Fruit fly (Drosophila melanogaster) Kc167 (cell line): ENCODE results near the gene Rheb.

Source experiments
- Myc ChIP-seq: fragments of >200 bp; optimal IDR thresholded peaks from 2 replicates; lab custom pipeline; 2017; ENCODE audit warnings: missing external identifiers
- Sin3A ChIP-seq: fragments of >200 bp; optimal IDR thresholded peaks from 2 replicates; lab custom pipeline; 2018; ENCODE audit warnings: missing external identifiers
- h ChIP-seq: fragments of >200 bp; optimal IDR thresholded peaks from 3 replicates; lab custom pipeline; 2018; ENCODE audit warnings: missing external identifiers
- insv ChIP-seq: fragments of >200 bp; optimal IDR thresholded peaks from 3 replicates; lab custom pipeline; 2018; ENCODE audit warnings: missing external identifiers
- psq ChIP-seq: fragments of >200 bp; optimal IDR thresholded peaks from 2 replicates; lab custom pipeline; 2017; ENCODE audit warnings: missing external identifiers
- ttk ChIP-seq: sonication (Bioruptor generic); optimal IDR thresholded peaks from 2 replicates; lab custom pipeline; 2017; ENCODE audit warnings: missing external identifiers

The Rheb gene

dm6 chr3R:5563420-5563819, 5.3 kb upstream of the Rheb start, which contains the start of gene Pi4KIIalpha:
Gene Pi4KIIalpha (minus strand): TSS chr3R:5563652.
- TF ChIP-seq insv: no peak

- no peak for TF ChIP-seq insv
- no peak for TF ChIP-seq Myc
- TF ChIP-seq h (lab: Kevin White, UChicago): no peak
- TF ChIP-seq ttk: no peak
These were observed 3.9 kb upstream of the Rheb start, which contains the start of the genes CG14671 and CG12746 for dm6 chr3R:5564775-5565190. Gene CG14671 (minus strand): TSS chr3R:5564815. Gene CG12746 (plus strand): TSS chr3R:5564865.

dm6 chr3R:5565623-5566022, 3.1 kb upstream of the Rheb start:
- TF ChIP-seq Myc: no peak

- TF ChIP-seq ttk (no peak), psq (lab: Kevin White, UChicago) (no peak), Sin3A (lab: Kevin White, UChicago) (no peak), h (lab: Kevin White, UChicago) (no peak), insv (no peak), Myc (no peak)
These were observed 2.1 kb downstream of the Rheb start, which contains the start of gene CRMP for dm6 chr3R:5570635-5571436. Gene CRMP (plus strand): TSS chr3R:5571108.

dm6 chr3R:5571437-5571750, 2.7 kb downstream of the Rheb start:
- TF ChIP-seq insv (no peak), Sin3A (lab: Kevin White, UChicago) (no peak), ttk (no peak), psq (lab: Kevin White, UChicago) (no peak), Myc (no peak), h (lab: Kevin White, UChicago) (no peak)

dm6 chr3R:5571756-5572155, 3.0 kb downstream of the Rheb start:
- no peak for TF ChIP-seq insv
- TF ChIP-seq h (lab: Kevin White, UChicago): no peak
- TF ChIP-seq Myc: no peak
- no peak for TF ChIP-seq psq (lab: Kevin White, UChicago)
- TF ChIP-seq Sin3A (lab: Kevin White, UChicago): no peak
- TF ChIP-seq ttk: no peak

dm6 chr3R:5572900-5573665, 4.4 kb downstream of the Rheb start:
- TF ChIP-seq ttk (no peak), Myc (no peak), h (lab: Kevin White, UChicago) (no peak), insv (no peak), psq (lab: Kevin White, UChicago) (no peak), Sin3A (lab: Kevin White, UChicago) (no peak)

dm6 chr3R:5573883-5574282, 5.2 kb downstream of the Rheb start:
- TF ChIP-seq Myc: no peak
- TF ChIP-seq Sin3A (lab: Kevin White, UChicago): no peak
- TF ChIP-seq ttk: no peak
- no peak for TF ChIP-seq insv
- no peak for TF ChIP-seq psq (lab: Kevin White, UChicago)
- TF ChIP-seq h (lab: Kevin White, UChicago): no peak

- TF ChIP-seq Myc (no peak), insv (no peak), ttk (no peak), Sin3A (lab: Kevin White, UChicago) (no peak), h (lab: Kevin White, UChicago) (no peak), psq (lab: Kevin White, UChicago) (no peak)
These were observed 19.3 kb downstream of the Rheb start, which contains the start of gene CG2926 for dm6 chr3R:5587863-5588519. Gene CG2926 (minus strand): TSS chr3R:5588380.

- no peak for TF ChIP-seq h (lab: Kevin White, UChicago)
- TF ChIP-seq Sin3A (lab: Kevin White, UChicago): no peak
- TF ChIP-seq psq (lab: Kevin White, UChicago): no peak
- no peak for TF ChIP-seq ttk
- no peak for TF ChIP-seq insv
- no peak for TF ChIP-seq Myc
These were observed 19.9 kb downstream of the Rheb start, which contains the start of gene PolZ2 for dm6 chr3R:5588573-5588972. Gene PolZ2 (plus strand): TSS chr3R:5588873.

dm6 chr3R:5591398-5591853, 22.7 kb downstream of the Rheb start, which contains the start of the genes noi and Vha26:
Gene noi (minus strand): TSS chr3R:5591459.
Gene Vha26 (plus strand): TSS chr3R:5591763.
- TF ChIP-seq Sin3A (lab: Kevin White, UChicago): no peak

dm6 chr3R:5592009-5592572, 23.4 kb downstream of the Rheb start:
- TF ChIP-seq Sin3A (lab: Kevin White, UChicago) (no peak), Myc (no peak), psq (lab: Kevin White, UChicago) (no peak), h (lab: Kevin White, UChicago) (no peak), ttk (no peak), insv (no peak)
